Worm (Caenorhabditis elegans): ENCODE results near the gene F21C10.4.

ce11 chrV:9112467-9112866 lies 13.9 kb upstream of the F21C10.4 start, which contains the start of gene F21C10.7:
- TF ChIP-seq nfya-1 (tag; optimal IDR thresholded peaks at IDR 0.05; ENCODE audit: insufficient read depth) (no peak), elt-3 (tag; optimal IDR thresholded peaks at IDR 0.05) (no peak), ceh-9 (tag; optimal IDR thresholded peaks at IDR 0.05) (no peak), nhr-76 (tag; optimal IDR thresholded peaks at IDR 0.05) (no peak), aly-2 (tag; optimal IDR thresholded peaks at IDR 0.05) (no peak), elt-2 (tag; optimal IDR thresholded peaks at IDR 0.05) (no peak), unc-62 (GFP tag; optimal IDR thresholded peaks at IDR 0.05) (no peak)
